Fruit fly (Drosophila melanogaster): ENCODE measurements around the gene Cyp313a4.

Gene Cyp313a4

dm6 chr3R:12674041-12674623 lies 7.0 kb downstream of the Cyp313a4 start, which contains the start of gene Gnmt:
Gene Gnmt (plus strand): TSS chr3R:12674608.
- TF ChIP-seq CG14711 (tag; optimal IDR thresholded peaks at IDR 0.05), result peak; percentile 49
- TF ChIP-seq cic (GFP tag; optimal IDR thresholded peaks at IDR 0.05), result peak; percentile 56
- no peak for TF ChIP-seq Hr96 (GFP tag; optimal IDR thresholded peaks at IDR 0.05)
- TF ChIP-seq ovo (GFP tag; optimal IDR thresholded peaks at IDR 0.05), result no peak
- no peak for TF ChIP-seq toe (GFP tag; optimal IDR thresholded peaks at IDR 0.05)
- TF ChIP-seq CG5204 (GFP tag; optimal IDR thresholded peaks at IDR 0.05), result no peak
- TF ChIP-seq Crg-1 (GFP tag; optimal IDR thresholded peaks at IDR 0.05), result no peak
- TF ChIP-seq CG12768 (GFP tag; optimal IDR thresholded peaks at IDR 0.05), result peak; percentile 5
- no peak for TF ChIP-seq pad (GFP tag; optimal IDR thresholded peaks at IDR 0.05)
- peak; percentile 61 for TF ChIP-seq CG7101 (tag; optimal IDR thresholded peaks at IDR 0.05)
- peak; percentile 80 for TF ChIP-seq CG33017 (tag; optimal IDR thresholded peaks at IDR 0.05)
- TF ChIP-seq Mnt (GFP tag; optimal IDR thresholded peaks at IDR 0.05), result peak; percentile 17
- TF ChIP-seq cnc (optimal IDR thresholded peaks at IDR 0.05), result peak in 1 of 2 experiments; percentile 75

DNA sequence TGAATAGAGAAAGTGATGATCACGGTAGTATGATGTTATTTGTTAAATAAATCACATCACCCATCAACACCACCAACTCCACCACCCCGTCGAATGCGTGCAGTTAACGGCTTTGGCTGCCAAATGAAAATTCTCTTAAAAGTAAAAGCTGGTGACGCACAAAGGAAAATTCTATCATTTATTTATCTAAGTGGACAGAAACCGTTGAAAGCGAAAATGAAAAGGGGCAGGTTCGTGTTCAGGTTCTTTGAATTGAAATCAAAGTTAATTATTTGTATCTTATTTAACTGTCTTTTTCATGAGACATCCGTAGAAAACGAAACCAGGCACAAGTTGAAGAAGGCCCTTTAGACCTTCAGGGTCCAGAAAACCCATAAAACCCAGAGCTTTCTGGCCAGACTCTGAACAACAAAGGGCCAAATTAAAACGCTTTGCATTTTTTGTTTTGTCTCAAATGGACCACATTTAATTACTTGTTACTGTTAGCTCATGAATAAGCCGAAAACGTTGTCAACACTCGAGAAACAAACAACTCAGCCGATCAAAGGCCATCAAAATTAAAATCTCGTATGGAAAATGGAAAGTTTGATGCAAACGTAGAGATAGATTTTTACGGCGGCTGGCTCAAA lies 14.9 kb downstream of the Cyp313a4 start:
- TF ChIP-seq Mnt (GFP tag; optimal IDR thresholded peaks at IDR 0.05), result no peak
- TF ChIP-seq bab1 (GFP tag; optimal IDR thresholded peaks at IDR 0.05), result no peak
- TF ChIP-seq ovo (GFP tag; optimal IDR thresholded peaks at IDR 0.05), result no peak
- no peak for TF ChIP-seq Clk (GFP tag; optimal IDR thresholded peaks at IDR 0.05)
- no peak for TF ChIP-seq CG14711 (tag; optimal IDR thresholded peaks at IDR 0.05)
- no peak for TF ChIP-seq CG11617 (GFP tag; optimal IDR thresholded peaks at IDR 0.05)

dm6 chr3R:12662531-12662930 lies 18.6 kb downstream of the Cyp313a4 start, which contains the start of gene CG14395:
Gene CG14395 (plus strand): TSS chr3R:12662831.
- no peak for TF ChIP-seq kay (GFP tag; ENCODE audit: borderline replicate concordance)
- TF ChIP-seq toe (GFP tag; optimal IDR thresholded peaks at IDR 0.05), result no peak
- no peak for TF ChIP-seq pad (GFP tag; optimal IDR thresholded peaks at IDR 0.05)
- no peak for TF ChIP-seq cnc (optimal IDR thresholded peaks at IDR 0.05)
- TF ChIP-seq tj (GFP tag; optimal IDR thresholded peaks at IDR 0.05), result no peak
- no peak for TF ChIP-seq CG11617 (GFP tag; optimal IDR thresholded peaks at IDR 0.05)
- no peak for TF ChIP-seq cic (GFP tag; optimal IDR thresholded peaks at IDR 0.05)
- no peak for TF ChIP-seq ovo (GFP tag; optimal IDR thresholded peaks at IDR 0.05)
- TF ChIP-seq bab1 (GFP tag; optimal IDR thresholded peaks at IDR 0.05), result no peak
- no peak for TF ChIP-seq Clk (GFP tag; optimal IDR thresholded peaks at IDR 0.05)
- TF ChIP-seq CG12768 (GFP tag; optimal IDR thresholded peaks at IDR 0.05), result no peak
- no peak for TF ChIP-seq Hr96 (GFP tag; optimal IDR thresholded peaks at IDR 0.05)
- no peak for TF ChIP-seq Mnt (GFP tag; optimal IDR thresholded peaks at IDR 0.05)
- TF ChIP-seq CG5204 (GFP tag; optimal IDR thresholded peaks at IDR 0.05), result no peak
- no peak for TF ChIP-seq CG7101 (tag; optimal IDR thresholded peaks at IDR 0.05)
- no peak for TF ChIP-seq CG14711 (tag; optimal IDR thresholded peaks at IDR 0.05)
- no peak for TF ChIP-seq CG7045 (GFP tag; optimal IDR thresholded peaks at IDR 0.05)
- TF ChIP-seq Crg-1 (GFP tag; optimal IDR thresholded peaks at IDR 0.05), result no peak

- no peak for TF ChIP-seq Crg-1 (GFP tag; optimal IDR thresholded peaks at IDR 0.05)
- no peak for TF ChIP-seq CG11617 (GFP tag; optimal IDR thresholded peaks at IDR 0.05)
- TF ChIP-seq cnc (optimal IDR thresholded peaks at IDR 0.05), result no peak
- TF ChIP-seq CG1620 (GFP tag; optimal IDR thresholded peaks at IDR 0.05), result no peak
- TF ChIP-seq kay (GFP tag; ENCODE audit: borderline replicate concordance), result no peak
- no peak for TF ChIP-seq cic (GFP tag; optimal IDR thresholded peaks at IDR 0.05)
- TF ChIP-seq Hr96 (GFP tag; optimal IDR thresholded peaks at IDR 0.05), result no peak
- TF ChIP-seq CG14711 (tag; optimal IDR thresholded peaks at IDR 0.05), result no peak
- TF ChIP-seq CG33017 (tag; optimal IDR thresholded peaks at IDR 0.05), result no peak
- TF ChIP-seq CG5204 (GFP tag; optimal IDR thresholded peaks at IDR 0.05), result no peak
- no peak for TF ChIP-seq CG7101 (tag; optimal IDR thresholded peaks at IDR 0.05)
- no peak for TF ChIP-seq pad (GFP tag; optimal IDR thresholded peaks at IDR 0.05)
Measured at dm6 chr3R:12656946-12657566, 24.1 kb downstream of the Cyp313a4 start.

DNA sequence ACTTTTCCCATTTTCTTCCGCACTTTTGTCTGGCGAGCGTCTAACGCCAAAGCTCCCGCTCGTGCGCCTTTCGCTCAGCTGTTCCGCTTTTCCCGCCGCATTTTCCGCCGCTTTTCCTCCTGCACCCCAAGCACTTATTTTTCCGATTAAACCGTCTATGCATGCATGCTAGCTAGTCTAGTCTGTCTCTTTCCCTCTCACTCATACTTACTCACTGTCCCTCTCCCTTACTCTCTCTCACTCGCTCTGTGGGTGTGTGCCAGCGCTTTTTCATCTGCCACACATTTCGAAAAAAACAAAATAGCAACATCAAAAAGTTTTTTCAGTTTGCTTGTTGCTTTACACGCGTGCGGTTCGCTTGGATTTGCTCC lies 26.9 kb downstream of the Cyp313a4 start, which contains the start of gene CG6225:
Gene CG6225, plus strand, starts transcription at position 325 of the 371 bp plus-strand sequence.
- no peak for TF ChIP-seq CG7101 (tag; optimal IDR thresholded peaks at IDR 0.05)
- no peak for TF ChIP-seq toe (GFP tag; optimal IDR thresholded peaks at IDR 0.05)

DNA sequence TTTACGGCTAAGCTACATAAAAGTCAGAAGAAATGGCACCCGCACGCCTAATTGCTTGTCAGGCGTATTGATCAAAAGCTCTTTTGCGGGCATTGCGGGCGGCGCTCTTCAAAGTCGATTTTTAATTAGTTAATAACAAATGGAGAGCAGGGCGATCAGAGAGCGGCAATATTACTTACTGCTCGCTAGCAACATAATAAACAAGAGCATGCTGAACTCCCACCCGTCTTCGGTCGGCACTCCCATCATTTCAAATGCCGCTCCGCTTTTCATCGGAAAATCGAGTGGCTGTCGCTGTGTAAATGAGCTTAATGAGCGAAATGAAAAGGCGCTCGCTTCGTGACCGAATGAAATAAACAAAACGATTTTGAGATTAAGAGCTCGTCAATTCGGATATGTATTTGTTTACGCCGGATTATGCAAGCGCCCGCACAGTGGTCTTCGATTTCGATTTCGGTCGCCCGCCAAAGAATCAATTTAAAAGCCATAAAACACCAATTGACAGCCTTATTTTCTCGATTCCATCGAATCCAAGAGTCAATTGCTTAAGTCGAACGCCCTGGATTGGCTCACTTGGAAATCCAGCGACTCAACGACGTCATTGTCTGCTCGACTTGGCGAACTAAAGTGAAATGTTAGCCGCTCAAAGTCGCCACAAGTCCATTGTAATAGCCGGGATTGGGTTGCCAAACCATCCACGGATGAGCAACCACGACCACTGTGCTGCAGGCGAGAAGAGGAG lies 27.5 kb downstream of the Cyp313a4 start:
- peak; percentile 27 for TF ChIP-seq CG14711 (tag; optimal IDR thresholded peaks at IDR 0.05)
- no peak for TF ChIP-seq bab1 (GFP tag; optimal IDR thresholded peaks at IDR 0.05)
- no peak for TF ChIP-seq cnc (optimal IDR thresholded peaks at IDR 0.05)
- TF ChIP-seq Clk (GFP tag; optimal IDR thresholded peaks at IDR 0.05), result no peak
- TF ChIP-seq cic (GFP tag; optimal IDR thresholded peaks at IDR 0.05), result no peak
- peak; percentile 40 for TF ChIP-seq toe (GFP tag; optimal IDR thresholded peaks at IDR 0.05)
- no peak for TF ChIP-seq Mnt (GFP tag; optimal IDR thresholded peaks at IDR 0.05)
- peak; percentile 30 for TF ChIP-seq pad (GFP tag; optimal IDR thresholded peaks at IDR 0.05)
- peak; percentile 33 for TF ChIP-seq CG7101 (tag; optimal IDR thresholded peaks at IDR 0.05)
- TF ChIP-seq CG1620 (GFP tag; optimal IDR thresholded peaks at IDR 0.05), result no peak
- no peak for TF ChIP-seq kay (GFP tag; ENCODE audit: borderline replicate concordance)
- TF ChIP-seq CG7045 (GFP tag; optimal IDR thresholded peaks at IDR 0.05), result peak; percentile 41
- TF ChIP-seq Hr96 (GFP tag; optimal IDR thresholded peaks at IDR 0.05), result peak; percentile 66
- TF ChIP-seq CG33017 (tag; optimal IDR thresholded peaks at IDR 0.05), result peak; percentile 47
- TF ChIP-seq CG5204 (GFP tag; optimal IDR thresholded peaks at IDR 0.05), result peak; percentile 55
- peak; percentile 6 for TF ChIP-seq tj (GFP tag; optimal IDR thresholded peaks at IDR 0.05)
- TF ChIP-seq CG11617 (GFP tag; optimal IDR thresholded peaks at IDR 0.05), result no peak
- TF ChIP-seq CG12768 (GFP tag; optimal IDR thresholded peaks at IDR 0.05), result peak; percentile 46
- no peak for TF ChIP-seq ovo (GFP tag; optimal IDR thresholded peaks at IDR 0.05)
- TF ChIP-seq Crg-1 (GFP tag; optimal IDR thresholded peaks at IDR 0.05), result no peak
